Fruit fly (Drosophila melanogaster) whole organism, wandering third instar larva: ENCODE results near the gene CG34247.

Experiments
- CG32264 ChIP-seq: fragments of 200-800 bp; sonication (Bioruptor generic); optimal IDR thresholded peaks from 2 replicates; lab custom pipeline; 2016; ENCODE audit warnings: missing biosample characterization, missing genetic modification characterization
- Dif ChIP-seq: fragments of 200-275, 200-300 bp; sonication (Bioruptor generic); optimal IDR thresholded peaks from 2 replicates; lab custom pipeline; 2018; ENCODE audit warnings: missing biosample characterization, missing genetic modification characterization; ENCODE audit not compliant: partially characterized antibody
- HLH106 ChIP-seq: fragments of 200-800 bp; optimal IDR thresholded peaks from 3 replicates; lab custom pipeline; 2019; ENCODE audit warnings: missing biosample characterization, mild to moderate bottlenecking, missing genetic modification characterization, moderate library complexity
- Hr83 ChIP-seq: fragments of 200-300 bp; sonication (Bioruptor generic); optimal IDR thresholded peaks from 2 replicates; lab custom pipeline; 2016; ENCODE audit warnings: missing biosample characterization, mild to moderate bottlenecking, missing genetic modification characterization, moderate library complexity; ENCODE audit not compliant: poor library complexity, severe bottlenecking
- Mio ChIP-seq: sonication (Bioruptor generic); optimal IDR thresholded peaks from 2 replicates; lab custom pipeline; 2016; ENCODE audit warnings: missing biosample characterization, missing genetic modification characterization
- dl ChIP-seq, 2 experiments: fragments of 175-275, 200-275 bp in 1 of 2; fragments of 200-275 bp in 1 of 2; sonication (Bioruptor generic); optimal IDR thresholded peaks; lab custom pipeline; 2018; ENCODE audit warnings: mild to moderate bottlenecking in 2 of 2, missing biosample characterization in 2 of 2, missing genetic modification characterization in 2 of 2, moderate library complexity in 2 of 2; ENCODE audit not compliant: partially characterized antibody in 2 of 2, insufficient read depth in 1 of 2
- psq ChIP-seq: fragments of 200-800 bp; sonication (Bioruptor generic); optimal IDR thresholded peaks from 3 replicates; lab custom pipeline; 2017; ENCODE audit warnings: missing biosample characterization, mild to moderate bottlenecking, missing genetic modification characterization, moderate library complexity
- sage ChIP-seq: fragments of 200-800 bp; sonication (Bioruptor generic); optimal IDR thresholded peaks from 2 replicates; lab custom pipeline; 2016; ENCODE audit warnings: missing biosample characterization, mild to moderate bottlenecking, missing genetic modification characterization
- woc ChIP-seq: sonication (Bioruptor generic); optimal IDR thresholded peaks from 2 replicates; lab custom pipeline; 2016; ENCODE audit warnings: missing biosample characterization, mild to moderate bottlenecking, missing genetic modification characterization

CG34247 gene

dm6 chr3L:16211936-16212287 lies 49.5 kb downstream of the CG34247 start (continued):
- TF ChIP-seq Hr83, result no peak
- no peak for TF ChIP-seq Dif (GFP tag; lab: Kevin White, UChicago)
- TF ChIP-seq HLH106, result peak; percentile 5
- TF ChIP-seq CG32264 (GFP tag; lab: Kevin White, UChicago), result no peak
- TF ChIP-seq woc (GFP tag; lab: Kevin White, UChicago), result no peak
- TF ChIP-seq psq, result peak; percentile 66
- TF ChIP-seq Mio (GFP tag; lab: Kevin White, UChicago), result no peak
- TF ChIP-seq sage (GFP tag; lab: Kevin White, UChicago), result no peak
- TF ChIP-seq dl (GFP tag; optimal IDR thresholded peaks at IDR 0.05; lab: Kevin White, UChicago; ENCODE audit: insufficient read depth in 1 of 2, partially characterized antibody in 2 of 2), result no peak
